Fruit fly (Drosophila melanogaster) whole organism, embryonic: ENCODE data around the gene beag.

Experiments
- Asciz ChIP-seq: fragments of 200-800 bp; sonication (Bioruptor generic); optimal IDR thresholded peaks from 2 replicates; lab custom pipeline; 2017; ENCODE audit warnings: missing biosample characterization, mild to moderate bottlenecking, missing genetic modification characterization, missing genetic modification reagents
- CG1024 ChIP-seq: fragments of 200-800 bp; sonication (Bioruptor generic); IDR thresholded peaks from 2 replicates; pipeline ENCODE4 v1.3.6; 2022; ENCODE audit warnings: missing biosample characterization, missing genetic modification characterization
- CG10654 ChIP-seq: fragments of 200-800 bp; sonication (Bioruptor generic); optimal IDR thresholded peaks from 2 replicates; lab custom pipeline; 2016; ENCODE audit warnings: missing biosample characterization, missing genetic modification characterization
- CG11695 ChIP-seq: fragments of 200-800 bp; sonication (Bioruptor generic); IDR thresholded peaks from 3 replicates; pipeline ENCODE4 v1.3.6; 2022; ENCODE audit warnings: missing biosample characterization, missing genetic modification characterization
- CG11723 ChIP-seq: fragments of 200-800 bp; sonication (Bioruptor generic); optimal IDR thresholded peaks from 2 replicates; lab custom pipeline; 2017; ENCODE audit warnings: missing biosample characterization, mild to moderate bottlenecking, missing genetic modification characterization
- CG1602 ChIP-seq: fragments of 200-800 bp; sonication (Bioruptor generic); optimal IDR thresholded peaks from 3 replicates; lab custom pipeline; 2016; ENCODE audit warnings: missing biosample characterization, missing genetic modification characterization
- CG1647 ChIP-seq: fragments of 200-800 bp; sonication (Bioruptor generic); optimal IDR thresholded peaks from 3 replicates; lab custom pipeline; 2016; ENCODE audit warnings: missing biosample characterization, missing genetic modification characterization
- CG16813 ChIP-seq: fragments of 200-800 bp; sonication (Bioruptor generic); IDR thresholded peaks from 3 replicates; pipeline ENCODE4 v1.3.6; 2022; ENCODE audit warnings: missing biosample characterization, missing genetic modification characterization; ENCODE audit not compliant: partially characterized antibody
- CG17359 ChIP-seq: fragments of 200-800 bp; sonication (Bioruptor generic); optimal IDR thresholded peaks from 3 replicates; lab custom pipeline; 2018; ENCODE audit warnings: missing biosample characterization, mild to moderate bottlenecking, missing genetic modification characterization, moderate library complexity
- CG1832 ChIP-seq: fragments of 200-800 bp; sonication (Bioruptor generic); optimal IDR thresholded peaks from 2 replicates; lab custom pipeline; 2017; ENCODE audit warnings: missing biosample characterization, mild to moderate bottlenecking, missing genetic modification characterization, inconsistent platforms
- CG2875 ChIP-seq: fragments of 200-800 bp; sonication (Bioruptor generic); optimal IDR thresholded peaks from 2 replicates; lab custom pipeline; 2017; ENCODE audit warnings: missing biosample characterization, mild to moderate bottlenecking, missing genetic modification characterization, missing genetic modification reagents
- CG30431 ChIP-seq: fragments of 200-800 bp; sonication (Bioruptor generic); optimal IDR thresholded peaks from 2 replicates; lab custom pipeline; 2017; ENCODE audit warnings: missing biosample characterization, missing genetic modification characterization
- CG31365 ChIP-seq: fragments of 200-800 bp; sonication (Bioruptor generic); optimal IDR thresholded peaks from 2 replicates; lab custom pipeline; 2018; ENCODE audit warnings: missing biosample characterization, mild to moderate bottlenecking, missing genetic modification characterization
- CG31388 ChIP-seq: fragments of 200-800 bp; sonication (Bioruptor generic); optimal IDR thresholded peaks from 2 replicates; lab custom pipeline; 2016; ENCODE audit warnings: missing biosample characterization, missing genetic modification characterization
- CG31441 ChIP-seq: fragments of 200-800 bp; sonication (Bioruptor generic); IDR thresholded peaks from 2 replicates; pipeline ENCODE4 v1.3.6; 2022; ENCODE audit warnings: missing biosample characterization, missing genetic modification characterization
- CG3163 ChIP-seq: fragments of 200-800 bp; sonication (Bioruptor generic); optimal IDR thresholded peaks from 3 replicates; lab custom pipeline; 2016; ENCODE audit warnings: missing biosample characterization, missing genetic modification characterization
- CG32532 ChIP-seq: fragments of 200-800 bp; sonication (Bioruptor generic); IDR thresholded peaks from 2 replicates; pipeline ENCODE4 v1.3.6; 2022; ENCODE audit warnings: missing biosample characterization, missing genetic modification characterization
- CG32767 ChIP-seq: fragments of 200-800 bp; sonication (Bioruptor generic); IDR thresholded peaks from 2 replicates; pipeline ENCODE4 v1.3.6; 2022; ENCODE audit warnings: missing biosample characterization, missing genetic modification characterization
- CG3281 ChIP-seq: fragments of 200-800 bp; sonication (Bioruptor generic); optimal IDR thresholded peaks from 3 replicates; lab custom pipeline; 2017; ENCODE audit warnings: missing biosample characterization, mild to moderate bottlenecking, missing genetic modification characterization
- CG3407 ChIP-seq: fragments of 200-800 bp; sonication (Bioruptor generic); optimal IDR thresholded peaks from 2 replicates; lab custom pipeline; 2018; ENCODE audit warnings: missing biosample characterization, mild to moderate bottlenecking, missing genetic modification characterization
- CG4282 ChIP-seq: fragments of 200-800 bp; sonication (Bioruptor generic); optimal IDR thresholded peaks from 2 replicates; lab custom pipeline; 2016; ENCODE audit warnings: missing biosample characterization, missing genetic modification characterization
- CG8924 ChIP-seq: fragments of 200-800 bp; optimal IDR thresholded peaks from 3 replicates; lab custom pipeline; 2019; ENCODE audit warnings: missing biosample characterization, mild to moderate bottlenecking, missing genetic modification characterization, moderate library complexity
- CHES-1-like ChIP-seq: fragments of 200-800 bp; sonication (Bioruptor generic); optimal IDR thresholded peaks from 2 replicates; lab custom pipeline; 2016; ENCODE audit warnings: missing biosample characterization, missing genetic modification characterization
- Dip2 ChIP-seq: fragments of 200-800 bp; sonication (Bioruptor generic); IDR thresholded peaks from 2 replicates; pipeline ENCODE4 v1.3.6; 2022; ENCODE audit warnings: missing biosample characterization, missing genetic modification characterization
- Eip74EF ChIP-seq, 2 experiments: fragments of 200-800 bp in 1 of 2; fragments of >200 bp in 1 of 2; sonication (Bioruptor generic) in 1 of 2; optimal IDR thresholded peaks; 2 replicates each; lab custom pipeline; 2017 to 2019; ENCODE audit warnings: missing biosample characterization in 2 of 2, missing genetic modification characterization in 2 of 2, mild to moderate bottlenecking in 1 of 2, moderate library complexity in 1 of 2
- Hey ChIP-seq: fragments of 200-800 bp; sonication (Bioruptor generic); optimal IDR thresholded peaks from 3 replicates; lab custom pipeline; 2018; ENCODE audit warnings: missing biosample characterization, mild to moderate bottlenecking, missing genetic modification characterization
- Hr78 ChIP-seq, 2 experiments: fragments of 200-800 bp in 1 of 2; fragments of >200 bp in 1 of 2; sonication (Bioruptor generic) in 1 of 2; optimal IDR thresholded peaks; 2 replicates each; lab custom pipeline; 2017 to 2019; ENCODE audit warnings: missing biosample characterization in 2 of 2, missing genetic modification characterization in 2 of 2, mild to moderate bottlenecking in 1 of 2, moderate library complexity in 1 of 2
- Kr ChIP-seq: fragments of 200-800 bp; sonication (Bioruptor generic); optimal IDR thresholded peaks from 2 replicates; lab custom pipeline; 2017; ENCODE audit warnings: missing biosample characterization, mild to moderate bottlenecking, missing genetic modification characterization
- Nf-YC ChIP-seq: fragments of 200-800 bp; optimal IDR thresholded peaks from 3 replicates; lab custom pipeline; 2019; ENCODE audit warnings: missing biosample characterization, mild to moderate bottlenecking, missing genetic modification characterization, moderate library complexity
- Oli ChIP-seq: fragments of 200-800 bp; sonication (Bioruptor generic); optimal IDR thresholded peaks from 2 replicates; lab custom pipeline; 2018; ENCODE audit warnings: missing biosample characterization, mild to moderate bottlenecking, missing genetic modification characterization, moderate library complexity
- PHDP ChIP-seq: fragments of 200-800 bp; sonication (Bioruptor generic); optimal IDR thresholded peaks from 3 replicates; lab custom pipeline; 2018; ENCODE audit warnings: missing biosample characterization, mild to moderate bottlenecking, missing genetic modification characterization, moderate library complexity
- Scr ChIP-seq: fragments of 200-800 bp; sonication (Bioruptor generic); IDR thresholded peaks from 2 replicates; pipeline ENCODE4 v1.3.6; 2022; ENCODE audit warnings: missing biosample characterization, missing genetic modification characterization; ENCODE audit not compliant: partially characterized antibody
- Sry-β ChIP-seq: fragments of 200-800 bp; sonication (Bioruptor generic); optimal IDR thresholded peaks from 2 replicates; lab custom pipeline; 2018; ENCODE audit warnings: missing biosample characterization, mild to moderate bottlenecking, missing genetic modification characterization, moderate library complexity
- TFAM ChIP-seq: fragments of 200-800 bp; sonication (Bioruptor generic); optimal IDR thresholded peaks from 2 replicates; lab custom pipeline; 2017; ENCODE audit warnings: missing biosample characterization, missing genetic modification characterization, inconsistent platforms
- Trl ChIP-seq, 3 experiments: fragments of >200 bp in 2 of 3; fragments of 200-800 bp in 1 of 3; sonication (Bioruptor generic) in 1 of 3; optimal IDR thresholded peaks; 2 replicates in 1 of 3; 3 replicates in 2 of 3; lab custom pipeline; 2016 to 2017; ENCODE audit warnings: missing biosample characterization in 1 of 3, missing genetic modification characterization in 1 of 3
- ash1 ChIP-seq: fragments of 200-800 bp; sonication (Bioruptor generic); optimal IDR thresholded peaks from 2 replicates; lab custom pipeline; 2018; ENCODE audit warnings: missing biosample characterization, mild to moderate bottlenecking, missing genetic modification characterization
- bbx ChIP-seq: fragments of 200-800 bp; sonication (Bioruptor generic); IDR thresholded peaks from 2 replicates; pipeline ENCODE4 v1.3.6; 2022; ENCODE audit warnings: missing biosample characterization, missing genetic modification characterization; ENCODE audit not compliant: partially characterized antibody
- br ChIP-seq: fragments of >200 bp; optimal IDR thresholded peaks from 2 replicates; lab custom pipeline; 2017
- corto ChIP-seq: fragments of 200-800 bp; sonication (Bioruptor generic); optimal IDR thresholded peaks from 2 replicates; lab custom pipeline; 2016; ENCODE audit warnings: missing biosample characterization, mild to moderate bottlenecking, missing genetic modification characterization, moderate library complexity
- dmrt11E ChIP-seq: fragments of 200-800 bp; sonication (Bioruptor generic); optimal IDR thresholded peaks from 3 replicates; lab custom pipeline; 2018; ENCODE audit warnings: missing biosample characterization, mild to moderate bottlenecking, missing genetic modification characterization, moderate library complexity
- ems ChIP-seq: fragments of 200-800 bp; sonication (Bioruptor generic); optimal IDR thresholded peaks from 3 replicates; lab custom pipeline; 2016; ENCODE audit warnings: missing biosample characterization, missing genetic modification characterization
- gem ChIP-seq: fragments of 200-800 bp; sonication (Bioruptor generic); optimal IDR thresholded peaks from 2 replicates; lab custom pipeline; 2019; ENCODE audit warnings: missing biosample characterization, mild to moderate bottlenecking, missing genetic modification characterization, moderate library complexity
- gro ChIP-seq: fragments of 200-800 bp; sonication (Bioruptor generic); optimal IDR thresholded peaks from 2 replicates; lab custom pipeline; 2016; ENCODE audit warnings: missing biosample characterization, missing genetic modification characterization
- hth ChIP-seq: fragments of >200 bp; optimal IDR thresholded peaks from 2 replicates; lab custom pipeline; 2017; ENCODE audit warnings: inconsistent platforms
- jumu ChIP-seq: fragments of 200-800 bp; sonication (Bioruptor generic); optimal IDR thresholded peaks from 3 replicates; lab custom pipeline; 2016; ENCODE audit warnings: missing biosample characterization, missing genetic modification characterization
- lola ChIP-seq, 3 experiments: fragments of >200 bp in 2 of 3; fragments of 200-800 bp in 1 of 3; sonication (Bioruptor generic) in 1 of 3; optimal IDR thresholded peaks; 2 replicates each; lab custom pipeline; 2017 to 2019; ENCODE audit warnings: missing biosample characterization in 3 of 3, missing genetic modification characterization in 3 of 3, mild to moderate bottlenecking in 1 of 3, moderate library complexity in 1 of 3
- slp2 ChIP-seq: fragments of 200-800 bp; sonication (Bioruptor generic); optimal IDR thresholded peaks from 2 replicates; lab custom pipeline; 2016; ENCODE audit warnings: missing biosample characterization, missing genetic modification characterization
- so ChIP-seq: fragments of 200-800 bp; sonication (Bioruptor generic); IDR thresholded peaks from 3 replicates; pipeline ENCODE4 v1.3.6; 2022; ENCODE audit warnings: missing biosample characterization, missing genetic modification characterization
- tx ChIP-seq: fragments of 200-800 bp; sonication (Bioruptor generic); optimal IDR thresholded peaks from 2 replicates; lab custom pipeline; 2016; ENCODE audit warnings: missing biosample characterization, missing genetic modification characterization
- zen2 ChIP-seq: fragments of 200-800 bp; sonication (Bioruptor generic); IDR thresholded peaks from 3 replicates; pipeline ENCODE4 v1.3.6; 2022; ENCODE audit warnings: missing biosample characterization, missing genetic modification characterization; ENCODE audit not compliant: partially characterized antibody

beag gene

dm6 chr3R:9039448-9039847 lies 25.4 kb downstream of the beag start, which contains the start of gene neur (continued):
- TF ChIP-seq CHES-1-like (peak; percentile 21), CG8924 (tag; lab: Kevin White, UChicago) (peak; percentile 44), CG31441 (GFP tag; lab: Robert Waterston, UW) (peak; percentile 90), Scr (GFP tag; lab: Robert Waterston, UW) (peak; percentile 78), CG11723 (GFP tag; lab: Kevin White, UChicago) (no peak), CG17359 (no peak), Hey (tag; lab: Kevin White, UChicago) (no peak), TFAM (GFP tag; lab: Kevin White, UChicago) (no peak), CG16813 (peak; percentile 71), CG31388 (no peak), CG32532 (GFP tag; lab: Robert Waterston, UW) (no peak), Asciz (no peak), ems (GFP tag; lab: Kevin White, UChicago) (no peak), ash1 (GFP tag; lab: Kevin White, UChicago) (no peak), gem (tag; lab: Kevin White, UChicago) (peak; percentile 38), Oli (tag; lab: Kevin White, UChicago) (no peak), Trl (optimal IDR thresholded peaks at IDR 0.05; lab: Kevin White, UChicago) (no peak), Trl (GFP tag; optimal IDR thresholded peaks at IDR 0.05; lab: Kevin White, UChicago) (no peak), slp2 (GFP tag; lab: Kevin White, UChicago) (no peak), CG3281 (peak; percentile 39), Nf-YC (tag; lab: Kevin White, UChicago) (peak; percentile 41), jumu (GFP tag; lab: Kevin White, UChicago) (peak; percentile 13), CG1024 (GFP tag; lab: Robert Waterston, UW) (no peak), Kr (GFP tag; lab: Kevin White, UChicago) (no peak), dmrt11E (tag; lab: Kevin White, UChicago) (peak; percentile 22), lola (GFP tag; optimal IDR thresholded peaks at IDR 0.05; lab: Kevin White, UChicago) (peak in 1 of 3 experiments; percentile 23), gro (GFP tag; lab: Kevin White, UChicago) (peak; percentile 35), CG4282 (GFP tag; lab: Kevin White, UChicago) (no peak), CG1602 (peak; percentile 2), CG10654 (no peak), CG11695 (GFP tag; lab: Robert Waterston, UW) (no peak), zen2 (peak; percentile 56; the same call in 1 of the 3 replicates), PHDP (tag; lab: Kevin White, UChicago) (peak; percentile 13), br (no peak), tx (GFP tag; lab: Kevin White, UChicago) (no peak), corto (GFP tag; lab: Kevin White, UChicago) (no peak), CG3163 (peak; percentile 18), CG30431 (GFP tag; lab: Kevin White, UChicago) (no peak), Eip74EF (GFP tag; optimal IDR thresholded peaks at IDR 0.05; lab: Kevin White, UChicago) (no peak), Dip2 (no peak), CG1832 (GFP tag; lab: Kevin White, UChicago) (no peak), CG32767 (GFP tag; lab: Robert Waterston, UW) (no peak), Sry-β (GFP tag; lab: Kevin White, UChicago) (no peak), CG2875 (no peak), so (GFP tag; lab: Robert Waterston, UW) (no peak), CG1647 (GFP tag; lab: Kevin White, UChicago) (no peak), Hr78 (GFP tag; optimal IDR thresholded peaks at IDR 0.05; lab: Kevin White, UChicago) (no peak), CG31365 (tag; lab: Kevin White, UChicago) (no peak), bbx (GFP tag; lab: Robert Waterston, UW) (peak; percentile 60; the same call in 1 of the 2 replicates), hth (lab: Kevin White, UChicago) (no peak), CG3407 (GFP tag; lab: Kevin White, UChicago) (peak; percentile 0)
